Worm (Caenorhabditis elegans) whole organism, midembryonic: ENCODE results near the gene T28D6.5.

Experiments used
- T22C8.4 ChIP-seq: fragments of 200-800 bp; sonication (Bioruptor generic); IDR thresholded peaks from 2 replicates; pipeline ENCODE4 v1.3.6; 2022; ENCODE audit warnings: missing genetic modification characterization, missing compliant biosample characterization
- cog-1 ChIP-seq: sonication (generic microtip); optimal IDR thresholded peaks from 2 replicates; lab custom pipeline; 2016; ENCODE audit warnings: missing genetic modification characterization, missing compliant biosample characterization
- flt-1 ChIP-seq: fragments of 200-800 bp; sonication (Bioruptor generic); IDR thresholded peaks from 2 replicates; pipeline ENCODE4 v1.3.6; 2022; ENCODE audit warnings: missing genetic modification characterization, missing compliant biosample characterization
- klf-2 ChIP-seq: fragments of 200-800 bp; sonication (Bioruptor generic); conservative IDR thresholded peaks from 2 replicates; pipeline ENCODE4 v1.3.6; 2022; ENCODE audit warnings: missing genetic modification reagents, missing genetic modification characterization, missing compliant biosample characterization
- med-1 ChIP-seq: sonication (generic microtip); optimal IDR thresholded peaks from 2 replicates; lab custom pipeline; 2017; ENCODE audit warnings: missing genetic modification characterization, mild to moderate bottlenecking, missing compliant biosample characterization, antibody characterized with exemption, missing genetic modification reagents; ENCODE audit not compliant: insufficient read depth
- ref-1 ChIP-seq: fragments of 200-800 bp; sonication (Bioruptor generic); conservative IDR thresholded peaks from 2 replicates; pipeline ENCODE4 v1.3.6; 2022; ENCODE audit warnings: missing genetic modification reagents, missing genetic modification characterization, missing compliant biosample characterization
- tab-1 ChIP-seq: fragments of 200-800 bp; sonication (Bioruptor generic); IDR thresholded peaks from 2 replicates; pipeline ENCODE4 v1.3.6; 2022; ENCODE audit warnings: missing genetic modification characterization, missing compliant biosample characterization
- ztf-23 ChIP-seq: fragments of 200-800 bp; sonication (Bioruptor generic); IDR thresholded peaks from 2 replicates; pipeline ENCODE4 v1.3.6; 2022; ENCODE audit warnings: missing genetic modification reagents, missing genetic modification characterization, missing compliant biosample characterization
- ztf-29 ChIP-seq: fragments of 200-800 bp; sonication (Bioruptor generic); IDR thresholded peaks from 2 replicates; pipeline ENCODE4 v1.3.6; 2022; ENCODE audit warnings: missing genetic modification reagents, missing genetic modification characterization, missing compliant biosample characterization

T28D6.5 gene

ce11 chrIII:11371236-11371635 is 37.8 kb downstream of the T28D6.5 start:
- TF ChIP-seq ztf-29 (GFP tag; lab: Robert Waterston, UW) (peak; percentile 91), ztf-23 (peak; percentile 93), flt-1 (GFP tag; lab: Robert Waterston, UW) (peak; percentile 96), T22C8.4 (peak; percentile 87), klf-2 (GFP tag; lab: Robert Waterston, UW) (peak; percentile 93), med-1 (GFP tag; lab: Kevin White, UChicago) (peak; percentile 14), ref-1 (GFP tag; lab: Robert Waterston, UW) (peak; percentile 95), cog-1 (tag; lab: Kevin White, UChicago) (peak; percentile 83), tab-1 (peak; percentile 95)

DNA sequence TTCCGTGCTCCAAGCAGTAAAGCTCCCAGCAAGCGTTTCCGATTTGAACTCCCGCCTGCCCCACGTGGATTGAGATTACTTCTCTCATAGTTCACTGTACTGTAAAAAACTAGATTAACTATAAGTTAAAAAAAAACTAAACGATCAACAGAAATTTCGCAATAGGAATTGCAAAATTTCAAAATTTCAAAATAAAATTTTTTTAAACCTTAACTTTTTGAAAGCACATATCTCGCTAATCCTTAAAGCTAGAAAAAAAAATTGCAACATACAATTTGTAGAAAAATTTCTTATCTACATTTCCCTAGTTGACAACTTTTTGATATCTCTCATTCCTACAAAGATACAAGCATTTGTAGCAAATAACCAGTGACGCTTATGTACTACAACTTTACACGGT is 38.2 kb downstream of the T28D6.5 start, which contains the start of gene tba-7:
Gene tba-7 (minus strand): TSS at position 101 of the 400 bp plus-strand sequence.
- TF ChIP-seq med-1 (GFP tag; lab: Kevin White, UChicago), result no peak

ce11 chrIII:11372199-11372938 is 38.9 kb downstream of the T28D6.5 start:
- no peak for TF ChIP-seq ztf-23
- no peak for TF ChIP-seq ref-1 (GFP tag; lab: Robert Waterston, UW)
- no peak for TF ChIP-seq med-1 (GFP tag; lab: Kevin White, UChicago)
- no peak for TF ChIP-seq ztf-29 (GFP tag; lab: Robert Waterston, UW)
- TF ChIP-seq cog-1 (tag; lab: Kevin White, UChicago), result no peak
- TF ChIP-seq klf-2 (GFP tag; lab: Robert Waterston, UW), result no peak
- TF ChIP-seq T22C8.4, result no peak; the same call in 1 of the 2 replicates
- TF ChIP-seq flt-1 (GFP tag; lab: Robert Waterston, UW), result no peak
- no peak for TF ChIP-seq tab-1

ce11 chrIII:11377880-11378279 is 44.4 kb downstream of the T28D6.5 start, which contains the start of gene dpy-18:
Gene dpy-18 (minus strand): TSS chrIII:11377980.
- no peak for TF ChIP-seq T22C8.4
- no peak for TF ChIP-seq ztf-23
- TF ChIP-seq med-1 (GFP tag; lab: Kevin White, UChicago), result no peak
- TF ChIP-seq ztf-29 (GFP tag; lab: Robert Waterston, UW), result no peak
- TF ChIP-seq flt-1 (GFP tag; lab: Robert Waterston, UW), result no peak
- no peak for TF ChIP-seq klf-2 (GFP tag; lab: Robert Waterston, UW)
- TF ChIP-seq tab-1, result no peak
- TF ChIP-seq cog-1 (tag; lab: Kevin White, UChicago), result no peak
- no peak for TF ChIP-seq ref-1 (GFP tag; lab: Robert Waterston, UW)

- TF ChIP-seq ztf-23 (no peak), flt-1 (GFP tag; lab: Robert Waterston, UW) (no peak), ztf-29 (GFP tag; lab: Robert Waterston, UW) (no peak), cog-1 (tag; lab: Kevin White, UChicago) (no peak), med-1 (GFP tag; lab: Kevin White, UChicago) (no peak), T22C8.4 (no peak), tab-1 (no peak), klf-2 (GFP tag; lab: Robert Waterston, UW) (no peak), ref-1 (GFP tag; lab: Robert Waterston, UW) (no peak)
Observed at ce11 chrIII:11378450-11378849, 45.0 kb downstream of the T28D6.5 start.

DNA sequence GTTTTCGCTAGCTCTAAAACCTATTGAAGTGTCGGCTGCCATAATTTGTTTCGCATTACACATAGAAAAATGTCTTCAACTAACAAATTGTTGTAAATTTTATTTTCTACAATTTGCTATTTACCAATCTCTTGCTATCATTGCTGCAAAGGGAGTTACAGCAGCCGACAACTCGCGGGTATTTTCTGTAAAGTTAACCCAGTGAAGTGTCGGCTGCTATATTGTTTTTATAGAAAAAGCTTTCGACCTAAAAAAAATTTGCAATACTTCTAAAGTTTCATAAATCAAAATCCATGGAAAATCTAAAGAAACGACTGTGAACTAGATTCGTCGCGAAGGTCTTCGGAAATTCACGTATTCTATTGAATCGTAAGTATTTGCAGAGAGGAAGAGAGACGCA is 45.4 kb downstream of the T28D6.5 start:
- TF ChIP-seq ref-1 (GFP tag; lab: Robert Waterston, UW), result no peak
- no peak for TF ChIP-seq tab-1
- no peak for TF ChIP-seq flt-1 (GFP tag; lab: Robert Waterston, UW)
- TF ChIP-seq T22C8.4, result no peak
- TF ChIP-seq klf-2 (GFP tag; lab: Robert Waterston, UW), result no peak
- TF ChIP-seq med-1 (GFP tag; lab: Kevin White, UChicago), result no peak
- TF ChIP-seq ztf-29 (GFP tag; lab: Robert Waterston, UW), result no peak
- TF ChIP-seq ztf-23, result no peak
- no peak for TF ChIP-seq cog-1 (tag; lab: Kevin White, UChicago)

DNA sequence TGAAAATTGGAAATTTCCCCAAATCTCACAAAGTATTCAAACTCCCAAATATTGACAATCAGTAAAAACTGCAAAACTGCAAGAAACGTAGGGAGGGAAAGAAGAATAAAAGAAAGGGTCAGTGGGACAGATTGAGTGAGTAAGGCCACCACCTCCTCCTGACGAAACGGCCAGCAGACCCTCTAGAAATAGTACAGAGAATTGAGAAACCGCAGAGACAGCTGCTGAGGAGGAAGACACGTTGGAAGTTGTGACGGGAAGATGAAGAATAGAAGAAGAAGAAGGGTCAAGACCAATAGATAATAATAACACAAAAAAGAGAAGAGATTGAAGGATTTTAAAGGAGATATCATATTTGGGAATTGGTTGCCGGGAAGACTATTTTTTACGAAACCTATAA is 47.1 kb downstream of the T28D6.5 start:
- TF ChIP-seq klf-2 (GFP tag; lab: Robert Waterston, UW), result no peak
- no peak for TF ChIP-seq T22C8.4
- no peak for TF ChIP-seq ztf-23
- TF ChIP-seq flt-1 (GFP tag; lab: Robert Waterston, UW), result no peak
- no peak for TF ChIP-seq tab-1
- TF ChIP-seq cog-1 (tag; lab: Kevin White, UChicago), result no peak
- no peak for TF ChIP-seq med-1 (GFP tag; lab: Kevin White, UChicago)
- no peak for TF ChIP-seq ztf-29 (GFP tag; lab: Robert Waterston, UW)
- TF ChIP-seq ref-1 (GFP tag; lab: Robert Waterston, UW), result no peak

DNA sequence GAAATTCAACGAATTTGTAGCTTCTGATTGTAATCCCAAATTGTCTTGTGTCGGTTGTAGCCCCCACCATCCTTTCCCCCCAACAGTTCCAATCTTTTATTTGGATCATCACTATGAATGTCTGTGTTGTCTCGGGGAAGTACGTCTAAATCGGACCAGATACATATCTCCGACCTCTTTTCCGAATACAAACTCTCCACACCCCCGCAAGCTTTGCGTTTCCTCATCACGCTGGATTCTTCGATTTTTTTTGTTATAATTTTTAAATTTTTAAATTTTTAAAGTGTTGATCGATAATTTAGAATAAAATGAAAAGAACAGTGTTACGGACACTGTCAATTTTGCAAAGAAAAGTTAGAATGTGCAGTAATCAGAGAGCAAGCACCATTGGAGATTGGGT is 48.4 kb downstream of the T28D6.5 start, which contains the start of gene subs-4:
Gene subs-4 (plus strand): TSS at position 301 of the 400 bp plus-strand sequence.
- TF ChIP-seq ref-1 (GFP tag; lab: Robert Waterston, UW), result no peak
- no peak for TF ChIP-seq tab-1
- no peak for TF ChIP-seq T22C8.4
- TF ChIP-seq flt-1 (GFP tag; lab: Robert Waterston, UW), result no peak
- no peak for TF ChIP-seq cog-1 (tag; lab: Kevin White, UChicago)
- TF ChIP-seq med-1 (GFP tag; lab: Kevin White, UChicago), result no peak
- TF ChIP-seq klf-2 (GFP tag; lab: Robert Waterston, UW), result no peak
- TF ChIP-seq ztf-29 (GFP tag; lab: Robert Waterston, UW), result no peak
- TF ChIP-seq ztf-23, result no peak

ce11 chrIII:11389384-11389783 is 55.9 kb downstream of the T28D6.5 start:
- TF ChIP-seq flt-1 (GFP tag; lab: Robert Waterston, UW) (no peak), ztf-23 (no peak)
